Worm (Caenorhabditis elegans): ENCODE data around the gene fbxb-49.
"Not testable (repeated sequence)": the region's sequence is repeated elsewhere in the genome, so short reads cannot be mapped to it uniquely, and the experiment has no call there.

The fbxb-49 gene

ce11 chrII:1540628-1541027 lies 27.7 kb upstream of the fbxb-49 start, which contains the start of gene poml-4:
Gene poml-4 (plus strand): TSS chrII:1540928.
- not testable (repeated sequence) for TF ChIP-seq R02D3.7, ztf-11, nhr-25 (tag; optimal IDR thresholded peaks at IDR 0.05)

ce11 chrII:1543182-1543581 lies 25.1 kb upstream of the fbxb-49 start, which contains the start of gene K05F6.4:
Gene K05F6.4 (plus strand): TSS chrII:1543482.
- TF ChIP-seq lin-13 (GFP tag; optimal IDR thresholded peaks at IDR 0.05); ama-1 (optimal IDR thresholded peaks at IDR 0.05); fos-1 (tag; optimal IDR thresholded peaks at IDR 0.05): not testable (repeated sequence)

- TF ChIP-seq skn-1 (tag; optimal IDR thresholded peaks at IDR 0.05) (no peak), nhr-25 (tag; optimal IDR thresholded peaks at IDR 0.05) (no peak), gmeb-1 (tag; optimal IDR thresholded peaks at IDR 0.05) (no peak), unc-62 (GFP tag; optimal IDR thresholded peaks at IDR 0.05) (no peak), lin-11 (tag; optimal IDR thresholded peaks at IDR 0.05) (no peak), ceh-82 (tag; optimal IDR thresholded peaks at IDR 0.05) (no peak), unc-55 (GFP tag; optimal IDR thresholded peaks at IDR 0.05) (no peak), nhr-21 (tag; optimal IDR thresholded peaks at IDR 0.05) (no peak), nhr-11 (tag; optimal IDR thresholded peaks at IDR 0.05) (no peak), ztf-1 (GFP tag; conservative IDR thresholded peaks at IDR 0.05) (no peak), nhr-77 (tag; optimal IDR thresholded peaks at IDR 0.05) (no peak), mdl-1 (tag; optimal IDR thresholded peaks at IDR 0.05) (no peak), elt-1 (tag; optimal IDR thresholded peaks at IDR 0.05) (no peak), Y55F3AM.14 (GFP tag; optimal IDR thresholded peaks at IDR 0.05) (no peak), sem-4 (tag; optimal IDR thresholded peaks at IDR 0.05) (no peak), zag-1 (tag; optimal IDR thresholded peaks at IDR 0.05) (no peak), peb-1 (tag; optimal IDR thresholded peaks at IDR 0.05) (no peak), ama-1 (optimal IDR thresholded peaks at IDR 0.05) (no peak)
Measured at ce11 chrII:1545625-1546024, 22.7 kb upstream of the fbxb-49 start, which contains the start of gene K05F6.12. Gene K05F6.12 (plus strand): TSS chrII:1545925.

- TF ChIP-seq sem-4 (tag; optimal IDR thresholded peaks at IDR 0.05) (no peak), ceh-82 (tag; optimal IDR thresholded peaks at IDR 0.05) (no peak), F13H6.1 (tag; optimal IDR thresholded peaks at IDR 0.05) (no peak), mbf-1 (tag; optimal IDR thresholded peaks at IDR 0.05) (no peak), sma-3 (GFP tag; optimal IDR thresholded peaks at IDR 0.05) (no peak), ztf-1 (GFP tag; conservative IDR thresholded peaks at IDR 0.05) (no peak), fos-1 (tag; optimal IDR thresholded peaks at IDR 0.05) (no peak), lin-13 (GFP tag; optimal IDR thresholded peaks at IDR 0.05) (no peak), mdl-1 (tag; optimal IDR thresholded peaks at IDR 0.05) (no peak), nhr-6 (tag; optimal IDR thresholded peaks at IDR 0.05) (no peak), elt-1 (tag; optimal IDR thresholded peaks at IDR 0.05) (no peak), skn-1 (tag; optimal IDR thresholded peaks at IDR 0.05) (no peak), lin-11 (tag; optimal IDR thresholded peaks at IDR 0.05) (no peak), Y55F3AM.14 (GFP tag; optimal IDR thresholded peaks at IDR 0.05) (no peak), nhr-12 (tag; optimal IDR thresholded peaks at IDR 0.05) (no peak), ztf-11 (tag; optimal IDR thresholded peaks at IDR 0.05) (no peak)
Measured at ce11 chrII:1550501-1550900, 17.8 kb upstream of the fbxb-49 start, which contains the start of the genes fbxb-52 and fbxb-51. Gene fbxb-52 (minus strand): TSS chrII:1550601. Gene fbxb-51 (plus strand): TSS chrII:1550712.

- TF ChIP-seq nhr-6, mdl-1, aly-2 (tag; optimal IDR thresholded peaks at IDR 0.05): not testable (repeated sequence)
Measured at ce11 chrII:1556217-1556616, 12.1 kb upstream of the fbxb-49 start, which contains the start of the genes fbxb-54 and fbxb-50. Gene fbxb-54 (minus strand): TSS chrII:1556317. Gene fbxb-50 (plus strand): TSS chrII:1556443.

ce11 chrII:1560839-1561238 lies 7.5 kb upstream of the fbxb-49 start:
- TF ChIP-seq mbf-1 (tag; optimal IDR thresholded peaks at IDR 0.05): no peak
- no peak for TF ChIP-seq C34F6.9 (tag; optimal IDR thresholded peaks at IDR 0.05)
- no peak for TF ChIP-seq ztf-1 (GFP tag; conservative IDR thresholded peaks at IDR 0.05)
- TF ChIP-seq nhr-23 (tag; optimal IDR thresholded peaks at IDR 0.05): no peak
- no peak for TF ChIP-seq ceh-82 (tag; optimal IDR thresholded peaks at IDR 0.05)
- TF ChIP-seq snpc-4 (tag; optimal IDR thresholded peaks at IDR 0.05): no peak
- no peak for TF ChIP-seq sem-4 (tag; optimal IDR thresholded peaks at IDR 0.05)
- TF ChIP-seq mab-5 (tag; optimal IDR thresholded peaks at IDR 0.05): no peak
- TF ChIP-seq ztf-4 (tag; optimal IDR thresholded peaks at IDR 0.05): no peak
- TF ChIP-seq unc-39 (tag; optimal IDR thresholded peaks at IDR 0.05): no peak
- no peak for TF ChIP-seq nhr-12 (tag; optimal IDR thresholded peaks at IDR 0.05)

Data from whole organism, L2 larva.